Fruit fly (Drosophila melanogaster) whole organism, pupa: Measurements from ENCODE around the gene Jhbp7.

ENCODE experiments used
- CG10348 ChIP-seq: fragments of 200-800 bp; sonication (Bioruptor generic); IDR thresholded peaks from 2 replicates; pipeline ENCODE4 v1.3.6; 2022; ENCODE audit warnings: missing biosample characterization, missing genetic modification characterization
- CG12605 ChIP-seq: fragments of 200-800 bp; sonication (Bioruptor generic); IDR thresholded peaks from 2 replicates; pipeline ENCODE4 v1.3.6; 2022; ENCODE audit warnings: missing biosample characterization, missing genetic modification characterization
- CG13204 ChIP-seq: fragments of 200-800 bp; sonication (Bioruptor generic); optimal IDR thresholded peaks from 2 replicates; lab custom pipeline; 2018; ENCODE audit warnings: missing biosample characterization, mild to moderate bottlenecking, missing genetic modification characterization, moderate library complexity
- CG14655 ChIP-seq: fragments of 200-800 bp; sonication (Bioruptor generic); optimal IDR thresholded peaks from 3 replicates; lab custom pipeline; 2017; ENCODE audit warnings: mild to moderate bottlenecking, missing biosample characterization, missing genetic modification reagents, missing genetic modification characterization
- CG15710 ChIP-seq: fragments of 200-800 bp; sonication (Bioruptor generic); optimal IDR thresholded peaks from 2 replicates; lab custom pipeline; 2018; ENCODE audit warnings: missing biosample characterization, mild to moderate bottlenecking, missing genetic modification characterization, moderate library complexity
- CG17806 ChIP-seq: fragments of 200-800 bp; sonication (Bioruptor generic); optimal IDR thresholded peaks from 2 replicates; lab custom pipeline; 2018; ENCODE audit warnings: missing biosample characterization, mild to moderate bottlenecking, missing genetic modification characterization, moderate library complexity
- CG32121 ChIP-seq: fragments of 200-800 bp; sonication (Bioruptor generic); IDR thresholded peaks from 2 replicates; pipeline ENCODE4 v1.3.6; 2022; ENCODE audit warnings: missing biosample characterization, missing genetic modification characterization
- CG34367 ChIP-seq: fragments of 200-800 bp; sonication (Bioruptor generic); optimal IDR thresholded peaks from 2 replicates; lab custom pipeline; 2018; ENCODE audit warnings: missing biosample characterization, mild to moderate bottlenecking, missing genetic modification characterization
- CG4496 ChIP-seq: fragments of 200-800 bp; sonication (Bioruptor generic); IDR thresholded peaks from 3 replicates; pipeline ENCODE4 v1.3.6; 2022; ENCODE audit warnings: missing biosample characterization, missing genetic modification characterization
- CG8159 ChIP-seq: fragments of 200-800 bp; sonication (Bioruptor generic); optimal IDR thresholded peaks from 3 replicates; lab custom pipeline; 2018; ENCODE audit warnings: missing biosample characterization, mild to moderate bottlenecking, missing genetic modification characterization, moderate library complexity
- CG8301 ChIP-seq: fragments of 200-800 bp; sonication (Bioruptor generic); optimal IDR thresholded peaks from 2 replicates; lab custom pipeline; 2018; ENCODE audit warnings: missing biosample characterization, mild to moderate bottlenecking, missing genetic modification characterization
- CG9948 ChIP-seq: fragments of 200-800 bp; sonication (Bioruptor generic); optimal IDR thresholded peaks from 2 replicates; lab custom pipeline; 2018; ENCODE audit warnings: missing biosample characterization, mild to moderate bottlenecking, missing genetic modification characterization, moderate library complexity
- D1 ChIP-seq: fragments of 200-800 bp; sonication (Bioruptor generic); optimal IDR thresholded peaks from 2 replicates; lab custom pipeline; 2018; ENCODE audit warnings: missing biosample characterization, mild to moderate bottlenecking, missing genetic modification characterization, moderate library complexity
- EcR ChIP-seq: fragments of 200-800 bp; sonication (Bioruptor generic); optimal IDR thresholded peaks from 3 replicates; lab custom pipeline; 2019; ENCODE audit warnings: missing biosample characterization, missing genetic modification characterization, mild to moderate bottlenecking, moderate library complexity, missing genetic modification reagents
- Ets98B ChIP-seq: fragments of 200-800 bp; sonication (Bioruptor generic); IDR thresholded peaks from 2 replicates; pipeline ENCODE4 v1.3.6; 2022; ENCODE audit warnings: missing biosample characterization, missing genetic modification characterization
- Pif1A ChIP-seq: fragments of 200-800 bp; sonication (Bioruptor generic); optimal IDR thresholded peaks from 3 replicates; lab custom pipeline; 2016; ENCODE audit warnings: missing biosample characterization, missing genetic modification characterization
- Pif1B ChIP-seq: fragments of 200-800 bp; sonication (Bioruptor generic); optimal IDR thresholded peaks from 3 replicates; lab custom pipeline; 2016; ENCODE audit warnings: missing biosample characterization, missing genetic modification characterization
- Snoo ChIP-seq: fragments of 200-800 bp; sonication (Bioruptor generic); optimal IDR thresholded peaks from 3 replicates; lab custom pipeline; 2017; ENCODE audit warnings: missing biosample characterization, mild to moderate bottlenecking, missing genetic modification characterization, inconsistent platforms
- fd96Ca ChIP-seq: fragments of 200-800 bp; sonication (Bioruptor generic); IDR thresholded peaks from 3 replicates; pipeline ENCODE4 v1.3.6; 2022; ENCODE audit warnings: missing biosample characterization, missing genetic modification characterization
- gl ChIP-seq: fragments of 200-800 bp; sonication (Bioruptor generic); optimal IDR thresholded peaks from 2 replicates; lab custom pipeline; 2018; ENCODE audit warnings: missing biosample characterization, mild to moderate bottlenecking, missing genetic modification characterization
- rn ChIP-seq: fragments of 200-800 bp; sonication (Bioruptor generic); IDR thresholded peaks from 2 replicates; pipeline ENCODE4 v1.3.6; 2022; ENCODE audit warnings: missing biosample characterization, missing genetic modification characterization

The Jhbp7 gene

dm6 chr3R:25237314-25237713 is at the start of gene Jhbp7:
Gene Jhbp7 (plus strand): TSS chr3R:25237614.
- TF ChIP-seq CG32121: no peak
- TF ChIP-seq CG10348 (GFP tag; lab: Robert Waterston, UW): no peak
- no peak for TF ChIP-seq fd96Ca (GFP tag; lab: Robert Waterston, UW)
- peak; percentile 81 for TF ChIP-seq EcR (GFP tag; lab: Kevin White, UChicago)
- no peak for TF ChIP-seq CG15710 (tag; lab: Kevin White, UChicago)

- TF ChIP-seq Pif1B (GFP tag; lab: Kevin White, UChicago) (no peak), CG8301 (tag; lab: Kevin White, UChicago) (no peak)
These were observed 48.4 kb upstream of the Jhbp7 start for dm6 chr3R:25188990-25189389.

dm6 chr3R:25193726-25194204 is 43.6 kb upstream of the Jhbp7 start, which contains the start of gene lobo:
Gene lobo (minus strand): TSS chr3R:25193776.
- TF ChIP-seq CG13204 (GFP tag; lab: Kevin White, UChicago): no peak
- no peak for TF ChIP-seq CG9948 (tag; lab: Kevin White, UChicago)
- no peak for TF ChIP-seq Pif1B (GFP tag; lab: Kevin White, UChicago)
- TF ChIP-seq D1: peak; percentile 26
- TF ChIP-seq CG14655 (GFP tag; lab: Kevin White, UChicago): no peak
- TF ChIP-seq Pif1A (GFP tag; lab: Kevin White, UChicago): no peak
- TF ChIP-seq CG17806 (tag; lab: Kevin White, UChicago): no peak
- no peak for TF ChIP-seq CG32121
- TF ChIP-seq CG4496: peak; percentile 15; the same call in 1 of the 3 replicates
- no peak for TF ChIP-seq Ets98B
- no peak for TF ChIP-seq CG15710 (tag; lab: Kevin White, UChicago)
- no peak for TF ChIP-seq CG8301 (tag; lab: Kevin White, UChicago)

- TF ChIP-seq EcR (GFP tag; lab: Kevin White, UChicago) (no peak), CG17806 (tag; lab: Kevin White, UChicago) (no peak), CG34367 (tag; lab: Kevin White, UChicago) (no peak), CG4496 (no peak), D1 (no peak), CG8301 (tag; lab: Kevin White, UChicago) (no peak), CG32121 (no peak), Snoo (no peak), rn (GFP tag; lab: Robert Waterston, UW) (no peak), CG10348 (GFP tag; lab: Robert Waterston, UW) (no peak), CG14655 (GFP tag; lab: Kevin White, UChicago) (no peak)
- TF ChIP-seq, all 21 proteins: peak for 0
These were observed 42.5 kb upstream of the Jhbp7 start, which contains the start of gene CG13653 for dm6 chr3R:25194723-25195577. Gene CG13653 (plus strand): TSS chr3R:25195527.

dm6 chr3R:25199321-25199868 is 38.0 kb upstream of the Jhbp7 start, which contains the start of gene CG13654:
Gene CG13654 (plus strand): TSS chr3R:25199818.
- TF ChIP-seq CG4496 (no peak), CG8159 (tag; lab: Kevin White, UChicago) (peak; percentile 39), Ets98B (no peak), EcR (GFP tag; lab: Kevin White, UChicago) (no peak), gl (tag; lab: Kevin White, UChicago) (no peak)

dm6 chr3R:25205413-25205977 is 31.9 kb upstream of the Jhbp7 start:
- TF ChIP-seq Pif1B (GFP tag; lab: Kevin White, UChicago): no peak
- no peak for TF ChIP-seq CG17806 (tag; lab: Kevin White, UChicago)
- no peak for TF ChIP-seq CG14655 (GFP tag; lab: Kevin White, UChicago)
- peak; percentile 1 for TF ChIP-seq Snoo
- peak; percentile 95 for TF ChIP-seq EcR (GFP tag; lab: Kevin White, UChicago)
- TF ChIP-seq CG4496: 0 out of 3 replicates have a peak, but pooled peaks have one; percentile 15
- TF ChIP-seq rn (GFP tag; lab: Robert Waterston, UW): no peak
- peak; percentile 21; the same call in 1 of the 3 replicates for TF ChIP-seq fd96Ca (GFP tag; lab: Robert Waterston, UW)
- TF ChIP-seq CG32121: no peak
- TF ChIP-seq CG9948 (tag; lab: Kevin White, UChicago): no peak
- TF ChIP-seq CG8301 (tag; lab: Kevin White, UChicago): no peak
- TF ChIP-seq Ets98B: no peak
- no peak for TF ChIP-seq Pif1A (GFP tag; lab: Kevin White, UChicago)
- TF ChIP-seq gl (tag; lab: Kevin White, UChicago): no peak
- no peak for TF ChIP-seq D1
- TF ChIP-seq CG8159 (tag; lab: Kevin White, UChicago): no peak
- no peak for TF ChIP-seq CG12605 (GFP tag; lab: Robert Waterston, UW)
- peak; percentile 68 for TF ChIP-seq CG13204 (GFP tag; lab: Kevin White, UChicago)
- TF ChIP-seq CG10348 (GFP tag; lab: Robert Waterston, UW): no peak
- no peak for TF ChIP-seq CG34367 (tag; lab: Kevin White, UChicago)
- TF ChIP-seq CG15710 (tag; lab: Kevin White, UChicago): no peak
